Worm (Caenorhabditis elegans) whole organism, L1 larva: ENCODE results near the gene C27H5.12.

Source experiments
- C34B4.2 ChIP-seq: sonication (generic microtip); optimal IDR thresholded peaks from 2 replicates; lab custom pipeline; 2017; ENCODE audit warnings: mild to moderate bottlenecking, missing genetic modification characterization, missing compliant biosample characterization
- aha-1 ChIP-seq: fragments of 150-350 bp; optimal IDR thresholded peaks from 2 replicates; lab custom pipeline; 2014; ENCODE audit warnings: missing biosample characterization, missing genetic modification characterization
- efl-1 ChIP-seq, 4 experiments: fragments of 150-350 bp; optimal IDR thresholded peaks in 3 of 4; peaks in 1 of 4; 1 replicate in 1 of 4; 2 replicates in 3 of 4; lab custom pipeline; 2014; ENCODE audit warnings: missing biosample characterization in 2 of 4, missing genetic modification characterization in 2 of 4, missing genetic modification reagents in 2 of 4
- elt-3 ChIP-seq, 6 experiments: fragments of 150-350 bp in 1 of 6; sonication (generic microtip); optimal IDR thresholded peaks; 2 replicates each; lab custom pipeline; 2017 to 2018; ENCODE audit warnings: missing biosample characterization in 6 of 6, missing genetic modification characterization in 6 of 6, inconsistent platforms in 1 of 6
- lin-15B ChIP-seq: fragments of 150-350 bp; sonication (generic microtip); optimal IDR thresholded peaks from 3 replicates; lab custom pipeline; 2014; ENCODE audit warnings: missing biosample characterization, missing genetic modification characterization
- lir-3 ChIP-seq: sonication (generic microtip); optimal IDR thresholded peaks from 2 replicates; lab custom pipeline; 2016; ENCODE audit warnings: mild to moderate bottlenecking, missing genetic modification characterization, moderate library complexity, missing compliant biosample characterization; ENCODE audit not compliant: poor library complexity
- mep-1 ChIP-seq: fragments of 150-350 bp; optimal IDR thresholded peaks from 2 replicates; lab custom pipeline; 2014; ENCODE audit warnings: missing biosample characterization, missing genetic modification characterization
- sox-4 ChIP-seq: sonication (generic microtip); optimal IDR thresholded peaks from 2 replicates; lab custom pipeline; 2016; ENCODE audit warnings: missing genetic modification characterization, missing compliant biosample characterization
- unc-86 ChIP-seq: sonication (generic microtip); optimal IDR thresholded peaks from 2 replicates; lab custom pipeline; 2016; ENCODE audit warnings: missing genetic modification characterization, missing compliant biosample characterization
- zag-1 ChIP-seq: fragments of 150-350 bp; optimal IDR thresholded peaks from 2 replicates; lab custom pipeline; 2014; ENCODE audit warnings: missing biosample characterization, missing genetic modification characterization

ce11 chrII:7148099-7148498 is 13.3 kb downstream of the C27H5.12 start, which contains the start of gene T07F8.1:
- TF ChIP-seq mep-1 (tag; lab: Kevin White, UChicago), result no peak
- no peak for TF ChIP-seq aha-1
- TF ChIP-seq elt-3 (tag; optimal IDR thresholded peaks at IDR 0.05; lab: Kevin White, UChicago), result no peak
- TF ChIP-seq zag-1 (tag; lab: Kevin White, UChicago), result no peak
- no peak for TF ChIP-seq lin-15B (tag; lab: Kevin White, UChicago)
- no peak for TF ChIP-seq C34B4.2 (tag; lab: Kevin White, UChicago)
- TF ChIP-seq unc-86 (tag; lab: Kevin White, UChicago), result no peak
- no peak for TF ChIP-seq lir-3
- no peak for TF ChIP-seq efl-1 (optimal IDR thresholded peaks at IDR 0.05; lab: Kevin White, UChicago)
- TF ChIP-seq efl-1 (GFP tag; optimal IDR thresholded peaks at IDR 0.05 in 1 of 2; lab: Kevin White, UChicago), result no peak
- no peak for TF ChIP-seq sox-4
